Fruit fly (Drosophila melanogaster) whole organism: ENCODE data around the gene TpnC25D.

Experiments
- EcR ChIP-seq, 2 experiments: fragments of >200 bp; optimal IDR thresholded peaks; 2 replicates each; lab custom pipeline; 2017; ENCODE audit warnings: missing biosample characterization in 2 of 2, missing genetic modification characterization in 2 of 2, missing genetic modification reagents in 2 of 2
- usp ChIP-seq: fragments of >200 bp; optimal IDR thresholded peaks from 2 replicates; lab custom pipeline; 2017; ENCODE audit warnings: missing biosample characterization, missing genetic modification characterization, mixed read lengths

DNA sequence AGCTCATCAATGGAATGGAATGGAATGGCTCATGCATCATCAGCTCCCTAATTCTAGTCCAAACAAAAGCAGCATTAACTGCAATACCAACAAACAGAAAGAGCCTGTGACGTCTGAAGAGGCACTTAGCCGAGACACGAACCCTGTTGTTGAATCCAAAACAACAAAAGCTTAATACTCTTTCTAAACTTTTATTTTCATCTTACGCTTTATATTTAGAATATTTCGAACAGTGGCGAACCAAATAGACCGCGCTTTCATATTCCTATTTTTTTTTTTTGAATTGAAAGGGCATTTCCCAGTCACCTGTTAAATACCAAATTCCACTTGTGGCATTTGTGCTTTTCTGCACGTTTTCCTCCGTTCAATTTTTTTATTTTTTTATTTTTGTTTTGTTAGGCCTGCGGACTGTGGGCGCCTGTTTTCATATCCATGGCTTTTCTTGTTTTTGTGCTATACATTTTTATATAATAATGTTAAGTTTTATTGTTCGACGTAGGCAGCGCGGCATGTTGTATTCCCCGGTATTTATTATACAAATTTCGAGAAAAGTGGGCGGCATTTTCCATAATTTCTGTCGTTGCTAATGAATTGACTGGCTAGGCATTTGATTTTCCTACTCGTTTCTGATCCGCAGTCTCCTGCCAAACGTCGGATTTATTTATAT lies 9.2 kb downstream of the TpnC25D start:
- no peak for TF ChIP-seq usp (GFP tag; lab: Kevin White, UChicago)
- no peak for TF ChIP-seq EcR (GFP tag; optimal IDR thresholded peaks at IDR 0.05; lab: Kevin White, UChicago)
